Fruit fly (Drosophila melanogaster) whole organism, embryonic: ENCODE results near the gene fit.

ENCODE experiments used
- Abd-B ChIP-seq: fragments of 200-800 bp; sonication (Bioruptor generic); optimal IDR thresholded peaks from 2 replicates; lab custom pipeline; 2018; ENCODE audit warnings: missing biosample characterization, mild to moderate bottlenecking, missing genetic modification characterization, moderate library complexity
- CG11247 ChIP-seq: fragments of 200-800 bp; sonication (Bioruptor generic); IDR thresholded peaks from 2 replicates; pipeline ENCODE4 v1.3.6; 2022; ENCODE audit warnings: missing biosample characterization, missing genetic modification characterization
- CG11398 ChIP-seq: fragments of 200-800 bp; sonication (Bioruptor generic); optimal IDR thresholded peaks from 2 replicates; lab custom pipeline; 2016; ENCODE audit warnings: missing biosample characterization, missing genetic modification characterization
- CG12769 ChIP-seq: fragments of 200-800 bp; sonication (Bioruptor generic); optimal IDR thresholded peaks from 2 replicates; lab custom pipeline; 2019; ENCODE audit warnings: missing biosample characterization, mild to moderate bottlenecking, missing genetic modification characterization, moderate library complexity
- CG13424 ChIP-seq: fragments of 200-800 bp; sonication (Bioruptor generic); optimal IDR thresholded peaks from 2 replicates; lab custom pipeline; 2019; ENCODE audit warnings: missing biosample characterization, mild to moderate bottlenecking, missing genetic modification characterization, moderate library complexity
- CG13624 ChIP-seq: fragments of 200-800 bp; sonication (Bioruptor generic); optimal IDR thresholded peaks from 2 replicates; lab custom pipeline; 2016; ENCODE audit warnings: missing biosample characterization, missing genetic modification characterization
- CG15601 ChIP-seq: fragments of 200-800 bp; sonication (Bioruptor generic); optimal IDR thresholded peaks from 3 replicates; lab custom pipeline; 2019; ENCODE audit warnings: missing biosample characterization, mild to moderate bottlenecking, missing genetic modification characterization, moderate library complexity
- CG1647 ChIP-seq: fragments of 200-800 bp; sonication (Bioruptor generic); optimal IDR thresholded peaks from 3 replicates; lab custom pipeline; 2016; ENCODE audit warnings: missing biosample characterization, missing genetic modification characterization
- CG16813 ChIP-seq: fragments of 200-800 bp; sonication (Bioruptor generic); IDR thresholded peaks from 3 replicates; pipeline ENCODE4 v1.3.6; 2022; ENCODE audit warnings: missing biosample characterization, missing genetic modification characterization; ENCODE audit not compliant: partially characterized antibody
- CG17186 ChIP-seq: fragments of 200-800 bp; sonication (Bioruptor generic); optimal IDR thresholded peaks from 3 replicates; lab custom pipeline; 2017; ENCODE audit warnings: missing biosample characterization, missing genetic modification reagents, missing genetic modification characterization
- CG2116 ChIP-seq: fragments of 200-800 bp; sonication (Bioruptor generic); optimal IDR thresholded peaks from 3 replicates; lab custom pipeline; 2018; ENCODE audit warnings: missing biosample characterization, mild to moderate bottlenecking, missing genetic modification characterization
- CG3163 ChIP-seq: fragments of 200-800 bp; sonication (Bioruptor generic); optimal IDR thresholded peaks from 3 replicates; lab custom pipeline; 2016; ENCODE audit warnings: missing biosample characterization, missing genetic modification characterization
- CG8359 ChIP-seq: fragments of 200-800 bp; sonication (Bioruptor generic); optimal IDR thresholded peaks from 2 replicates; lab custom pipeline; 2017; ENCODE audit warnings: missing biosample characterization, mild to moderate bottlenecking, missing genetic modification characterization, borderline replicate concordance
- CTCF ChIP-seq: fragments of 200-800 bp; sonication (Bioruptor generic); optimal IDR thresholded peaks from 2 replicates; lab custom pipeline; 2017; ENCODE audit warnings: missing biosample characterization, mild to moderate bottlenecking, missing genetic modification characterization, moderate library complexity
- CoRest ChIP-seq: fragments of 200-800 bp; sonication (Bioruptor generic); optimal IDR thresholded peaks from 3 replicates; lab custom pipeline; 2018; ENCODE audit warnings: missing biosample characterization, mild to moderate bottlenecking, missing genetic modification characterization, moderate library complexity
- D19B ChIP-seq: fragments of 200-800 bp; sonication (Bioruptor generic); optimal IDR thresholded peaks from 2 replicates; lab custom pipeline; 2017; ENCODE audit warnings: missing biosample characterization, mild to moderate bottlenecking, missing genetic modification characterization
- Ets65A ChIP-seq: fragments of 200-800 bp; sonication (Bioruptor generic); peaks from one replicate; lab custom pipeline; 2016; ENCODE audit warnings: missing biosample characterization, missing genetic modification characterization
- HLH4C ChIP-seq: fragments of 200-800 bp; sonication (Bioruptor generic); IDR thresholded peaks from 3 replicates; pipeline ENCODE4 v1.3.6; 2022; ENCODE audit warnings: missing biosample characterization, missing genetic modification characterization; ENCODE audit not compliant: partially characterized antibody
- HLHmδ ChIP-seq: fragments of 200-800 bp; sonication (Bioruptor generic); optimal IDR thresholded peaks from 2 replicates; lab custom pipeline; 2018; ENCODE audit warnings: missing biosample characterization, mild to moderate bottlenecking, missing genetic modification characterization, moderate library complexity
- Hmr ChIP-seq: fragments of 200-800 bp; sonication (Bioruptor generic); optimal IDR thresholded peaks from 3 replicates; lab custom pipeline; 2017; ENCODE audit warnings: mild to moderate bottlenecking, missing biosample characterization, missing genetic modification reagents, missing genetic modification characterization
- Hr78 ChIP-seq, 2 experiments: fragments of 200-800 bp in 1 of 2; fragments of >200 bp in 1 of 2; sonication (Bioruptor generic) in 1 of 2; optimal IDR thresholded peaks; 2 replicates each; lab custom pipeline; 2017 to 2019; ENCODE audit warnings: missing biosample characterization in 2 of 2, missing genetic modification characterization in 2 of 2, mild to moderate bottlenecking in 1 of 2, moderate library complexity in 1 of 2
- Nf-YA ChIP-seq: fragments of 200-800 bp; sonication (Bioruptor generic); IDR thresholded peaks from 2 replicates; pipeline ENCODE4 v1.3.6; 2022; ENCODE audit warnings: missing biosample characterization, missing genetic modification characterization
- Ptx1 ChIP-seq: fragments of 200-800 bp; sonication (Bioruptor generic); IDR thresholded peaks from 2 replicates; pipeline ENCODE4 v1.3.6; 2022; ENCODE audit warnings: missing biosample characterization, missing genetic modification characterization
- Ravus ChIP-seq: fragments of 200-800 bp; sonication (Bioruptor generic); IDR thresholded peaks from 2 replicates; pipeline ENCODE4 v1.3.6; 2022; ENCODE audit warnings: missing biosample characterization, missing genetic modification characterization
- Side ChIP-seq: fragments of 200-800 bp; sonication (Bioruptor generic); optimal IDR thresholded peaks from 2 replicates; lab custom pipeline; 2016; ENCODE audit warnings: missing biosample characterization, missing genetic modification characterization
- Sox102F ChIP-seq: fragments of 200-800 bp; sonication (Bioruptor generic); optimal IDR thresholded peaks from 2 replicates; lab custom pipeline; 2018; ENCODE audit warnings: missing biosample characterization, mild to moderate bottlenecking, missing genetic modification characterization, moderate library complexity
- YL-1 ChIP-seq: fragments of 200-800 bp; sonication (Bioruptor generic); optimal IDR thresholded peaks from 3 replicates; lab custom pipeline; 2017; ENCODE audit warnings: missing biosample characterization, mild to moderate bottlenecking, missing genetic modification characterization
- abd-A ChIP-seq: fragments of 200-800 bp; sonication (Bioruptor generic); optimal IDR thresholded peaks from 3 replicates; lab custom pipeline; 2019; ENCODE audit warnings: missing biosample characterization, mild to moderate bottlenecking, missing genetic modification characterization, moderate library complexity
- ap ChIP-seq: fragments of 200-800 bp; sonication (Bioruptor generic); IDR thresholded peaks from 2 replicates; pipeline ENCODE4 v1.3.6; 2022; ENCODE audit warnings: missing biosample characterization, missing genetic modification characterization
- ara ChIP-seq: fragments of 200-800 bp; sonication (Bioruptor generic); IDR thresholded peaks from 2 replicates; pipeline ENCODE4 v1.3.6; 2022; ENCODE audit warnings: missing biosample characterization, missing genetic modification characterization
- corto ChIP-seq: fragments of 200-800 bp; sonication (Bioruptor generic); optimal IDR thresholded peaks from 2 replicates; lab custom pipeline; 2016; ENCODE audit warnings: missing biosample characterization, mild to moderate bottlenecking, missing genetic modification characterization, moderate library complexity
- disco-r ChIP-seq: fragments of 200-800 bp; sonication (Bioruptor generic); optimal IDR thresholded peaks from 2 replicates; lab custom pipeline; 2016; ENCODE audit warnings: missing biosample characterization, missing genetic modification characterization
- eve ChIP-seq, 2 experiments: fragments of >200 bp; optimal IDR thresholded peaks; 2 replicates each; lab custom pipeline; 2017; ENCODE audit warnings: missing biosample characterization in 2 of 2, missing genetic modification characterization in 2 of 2
- exex ChIP-seq: fragments of 200-800 bp; sonication (Bioruptor generic); optimal IDR thresholded peaks from 4 replicates; lab custom pipeline; 2018; ENCODE audit warnings: missing biosample characterization, mild to moderate bottlenecking, missing genetic modification characterization, moderate library complexity
- fd96Cb ChIP-seq: fragments of 200-800 bp; sonication (Bioruptor generic); optimal IDR thresholded peaks from 2 replicates; lab custom pipeline; 2018; ENCODE audit warnings: missing biosample characterization, mild to moderate bottlenecking, missing genetic modification characterization, moderate library complexity
- grau ChIP-seq: fragments of 200-800 bp; optimal IDR thresholded peaks from 3 replicates; lab custom pipeline; 2019; ENCODE audit warnings: missing biosample characterization, mild to moderate bottlenecking, missing genetic modification characterization, moderate library complexity
- mld ChIP-seq: fragments of 200-800 bp; sonication (Bioruptor generic); IDR thresholded peaks from 3 replicates; pipeline ENCODE4 v1.3.6; 2022; ENCODE audit warnings: missing biosample characterization, missing genetic modification characterization; ENCODE audit not compliant: partially characterized antibody
- pnt ChIP-seq: fragments of 200-800 bp; sonication (Bioruptor generic); optimal IDR thresholded peaks from 3 replicates; lab custom pipeline; 2016; ENCODE audit warnings: missing biosample characterization, missing genetic modification characterization
- psq ChIP-seq: fragments of 200-800 bp; sonication (Bioruptor generic); optimal IDR thresholded peaks from 2 replicates; lab custom pipeline; 2017; ENCODE audit warnings: missing biosample characterization, missing genetic modification characterization
- ranshi ChIP-seq: fragments of 200-800 bp; sonication (Bioruptor generic); IDR thresholded peaks from 2 replicates; pipeline ENCODE4 v1.3.6; 2022; ENCODE audit warnings: missing biosample characterization, missing genetic modification characterization
- slp2 ChIP-seq: fragments of 200-800 bp; sonication (Bioruptor generic); optimal IDR thresholded peaks from 2 replicates; lab custom pipeline; 2016; ENCODE audit warnings: missing biosample characterization, missing genetic modification characterization
- ssp ChIP-seq: fragments of 200-800 bp; sonication (Bioruptor generic); IDR thresholded peaks from 2 replicates; pipeline ENCODE4 v1.3.6; 2022; ENCODE audit warnings: missing biosample characterization, missing genetic modification characterization
- trem ChIP-seq: fragments of 200-800 bp; optimal IDR thresholded peaks from 3 replicates; lab custom pipeline; 2019; ENCODE audit warnings: missing biosample characterization, mild to moderate bottlenecking, missing genetic modification characterization, moderate library complexity

Gene fit

DNA sequence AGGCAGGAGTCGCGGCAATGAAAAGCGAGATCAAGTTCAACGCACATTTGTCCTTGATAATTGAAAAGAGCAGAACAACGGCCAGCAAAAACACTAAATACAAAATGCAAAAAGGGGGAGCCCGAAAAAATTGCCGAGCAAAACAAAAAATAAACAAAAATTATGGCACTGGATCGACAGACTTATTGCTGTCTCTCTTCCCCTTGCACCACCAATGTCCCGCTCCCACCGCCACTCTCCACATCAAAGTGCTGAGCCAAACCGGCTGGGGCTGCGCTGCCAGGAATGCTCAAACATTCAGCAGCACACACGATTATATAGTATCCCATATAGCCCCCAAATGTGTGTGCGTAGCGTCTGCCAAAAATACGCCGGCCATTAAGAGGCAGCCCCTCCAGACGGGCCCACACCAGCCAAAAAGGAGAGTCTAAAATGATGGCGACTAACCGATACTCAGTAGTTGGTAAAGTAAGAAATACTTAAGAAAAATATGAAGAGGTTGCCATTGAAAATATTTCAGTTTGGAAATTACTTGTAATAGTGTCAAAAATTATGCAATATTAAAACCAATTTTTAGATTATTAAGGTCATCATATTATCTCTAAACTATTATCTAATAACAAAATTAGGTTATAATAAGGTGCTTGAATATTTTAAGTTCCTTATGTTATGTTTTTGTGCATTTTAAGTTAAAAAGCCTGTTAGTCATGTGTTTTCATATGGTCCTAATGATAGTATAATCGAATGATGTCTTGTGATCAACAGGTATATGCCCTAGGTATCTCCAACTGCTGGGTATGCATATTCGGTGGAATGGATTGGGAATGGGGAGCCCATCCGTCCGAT is 37.3 kb upstream of the fit start (continued):
- TF ChIP-seq ssp (no peak), Ptx1 (GFP tag; lab: Robert Waterston, UW) (no peak), pnt (GFP tag; lab: Kevin White, UChicago) (no peak), CG12769 (tag; lab: Kevin White, UChicago) (peak; percentile 59), HLHmδ (no peak), CG17186 (GFP tag; lab: Kevin White, UChicago) (no peak), Hmr (no peak), CG16813 (0 out of 3 replicates have a peak, but pooled peaks have one; percentile 15), exex (no peak), CG15601 (no peak), abd-A (tag; lab: Kevin White, UChicago) (no peak), disco-r (GFP tag; lab: Kevin White, UChicago) (no peak), Ravus (no peak), fd96Cb (tag; lab: Kevin White, UChicago) (no peak), ranshi (no peak), HLH4C (GFP tag; lab: Robert Waterston, UW) (peak; percentile 24; the same call in 1 of the 3 replicates), Abd-B (GFP tag; lab: Kevin White, UChicago) (no peak), mld (GFP tag; lab: Robert Waterston, UW) (no peak), D19B (GFP tag; lab: Kevin White, UChicago) (peak; percentile 25), ara (GFP tag; lab: Robert Waterston, UW) (no peak), Side (GFP tag; lab: Kevin White, UChicago) (no peak), CG2116 (GFP tag; lab: Kevin White, UChicago) (no peak), CG11398 (GFP tag; lab: Kevin White, UChicago) (no peak), eve (GFP tag; optimal IDR thresholded peaks at IDR 0.05; lab: Kevin White, UChicago) (no peak), CG13624 (no peak), CG8359 (GFP tag; lab: Kevin White, UChicago) (no peak), Nf-YA (GFP tag; lab: Robert Waterston, UW) (no peak), grau (tag; lab: Kevin White, UChicago) (no peak), ap (GFP tag; lab: Robert Waterston, UW) (no peak), CoRest (tag; lab: Kevin White, UChicago) (peak; percentile 22), trem (tag; lab: Kevin White, UChicago) (no peak), CG13424 (peak; percentile 16), Hr78 (GFP tag; optimal IDR thresholded peaks at IDR 0.05; lab: Kevin White, UChicago) (no peak), Sox102F (GFP tag; lab: Kevin White, UChicago) (peak; percentile 4), psq (GFP tag; lab: Kevin White, UChicago) (no peak), YL-1 (GFP tag; lab: Kevin White, UChicago) (no peak), CG11247 (GFP tag; lab: Robert Waterston, UW) (no peak), corto (GFP tag; lab: Kevin White, UChicago) (no peak), CTCF (GFP tag; lab: Kevin White, UChicago) (no peak), Ets65A (GFP tag; lab: Kevin White, UChicago) (peak; percentile 19), slp2 (GFP tag; lab: Kevin White, UChicago) (no peak), CG3163 (GFP tag; lab: Kevin White, UChicago) (no peak), CG1647 (GFP tag; lab: Kevin White, UChicago) (no peak)
